Worm (Caenorhabditis elegans) whole organism, midembryonic: ENCODE results near the gene hacd-1.

ENCODE experiments used
- T22C8.4 ChIP-seq: fragments of 200-800 bp; sonication (Bioruptor generic); IDR thresholded peaks from 2 replicates; pipeline ENCODE4 v1.3.6; 2022; ENCODE audit warnings: missing genetic modification characterization, missing compliant biosample characterization
- cog-1 ChIP-seq: sonication (generic microtip); optimal IDR thresholded peaks from 2 replicates; lab custom pipeline; 2016; ENCODE audit warnings: missing genetic modification characterization, missing compliant biosample characterization
- flt-1 ChIP-seq: fragments of 200-800 bp; sonication (Bioruptor generic); IDR thresholded peaks from 2 replicates; pipeline ENCODE4 v1.3.6; 2022; ENCODE audit warnings: missing genetic modification characterization, missing compliant biosample characterization
- klf-2 ChIP-seq: fragments of 200-800 bp; sonication (Bioruptor generic); conservative IDR thresholded peaks from 2 replicates; pipeline ENCODE4 v1.3.6; 2022; ENCODE audit warnings: missing genetic modification reagents, missing genetic modification characterization, missing compliant biosample characterization
- med-1 ChIP-seq: sonication (generic microtip); optimal IDR thresholded peaks from 2 replicates; lab custom pipeline; 2017; ENCODE audit warnings: missing genetic modification characterization, mild to moderate bottlenecking, missing compliant biosample characterization, antibody characterized with exemption, missing genetic modification reagents; ENCODE audit not compliant: insufficient read depth
- ref-1 ChIP-seq: fragments of 200-800 bp; sonication (Bioruptor generic); conservative IDR thresholded peaks from 2 replicates; pipeline ENCODE4 v1.3.6; 2022; ENCODE audit warnings: missing genetic modification reagents, missing genetic modification characterization, missing compliant biosample characterization
- tab-1 ChIP-seq: fragments of 200-800 bp; sonication (Bioruptor generic); IDR thresholded peaks from 2 replicates; pipeline ENCODE4 v1.3.6; 2022; ENCODE audit warnings: missing genetic modification characterization, missing compliant biosample characterization
- ztf-29 ChIP-seq: fragments of 200-800 bp; sonication (Bioruptor generic); IDR thresholded peaks from 2 replicates; pipeline ENCODE4 v1.3.6; 2022; ENCODE audit warnings: missing genetic modification reagents, missing genetic modification characterization, missing compliant biosample characterization

ce11 chrV:1435106-1435505 lies 25.1 kb upstream of the hacd-1 start:
- no peak for TF ChIP-seq ref-1
- TF ChIP-seq T22C8.4 (GFP tag; lab: Robert Waterston, UW), result no peak
- TF ChIP-seq tab-1 (GFP tag; lab: Robert Waterston, UW), result no peak
- TF ChIP-seq cog-1, result no peak
- no peak for TF ChIP-seq klf-2 (GFP tag; lab: Robert Waterston, UW)
- no peak for TF ChIP-seq med-1 (GFP tag; lab: Kevin White, UChicago)
- TF ChIP-seq ztf-29 (GFP tag; lab: Robert Waterston, UW), result no peak
- TF ChIP-seq flt-1 (GFP tag; lab: Robert Waterston, UW), result no peak
